Worm (Caenorhabditis elegans) whole organism, L1 larva: Measurements from ENCODE around the gene C06A1.7.

Experiments
- C16A3.4 ChIP-seq: fragments of 150-350 bp; optimal IDR thresholded peaks from 2 replicates; lab custom pipeline; 2014; ENCODE audit warnings: missing biosample characterization, missing genetic modification characterization
- F16B12.6 ChIP-seq: fragments of 150-350 bp; optimal IDR thresholded peaks from 2 replicates; lab custom pipeline; 2014; ENCODE audit warnings: missing biosample characterization, missing genetic modification characterization
- Y116A8C.19 ChIP-seq: sonication (generic microtip); optimal IDR thresholded peaks from 2 replicates; lab custom pipeline; 2016; ENCODE audit warnings: missing compliant biosample characterization, missing genetic modification characterization, borderline replicate concordance
- aha-1 ChIP-seq: fragments of 150-350 bp; optimal IDR thresholded peaks from 2 replicates; lab custom pipeline; 2014; ENCODE audit warnings: missing biosample characterization, missing genetic modification characterization
- blmp-1 ChIP-seq: fragments of 150-350 bp; optimal IDR thresholded peaks from 2 replicates; lab custom pipeline; 2014; ENCODE audit warnings: missing biosample characterization, missing genetic modification characterization
- ceh-63 ChIP-seq: fragments of 200-800 bp; sonication (Bioruptor generic); optimal IDR thresholded peaks from 2 replicates; lab custom pipeline; 2018; ENCODE audit warnings: mild to moderate bottlenecking, missing genetic modification characterization, missing compliant biosample characterization
- ceh-88 ChIP-seq: fragments of 200-800 bp; sonication (Bioruptor generic); IDR thresholded peaks from 2 replicates; pipeline ENCODE4 v1.3.6; 2022; ENCODE audit warnings: missing genetic modification characterization, missing compliant biosample characterization
- ceh-90 ChIP-seq: sonication (generic microtip); optimal IDR thresholded peaks from 2 replicates; lab custom pipeline; 2016; ENCODE audit warnings: missing genetic modification characterization, missing compliant biosample characterization
- dpl-1 ChIP-seq, 3 experiments: fragments of 150-350 bp in 2 of 3; sonication (generic microtip) in 1 of 3; optimal IDR thresholded peaks; 2 replicates each; lab custom pipeline; 2014 to 2017; ENCODE audit warnings: missing biosample characterization in 3 of 3, missing genetic modification characterization in 3 of 3, missing genetic modification reagents in 3 of 3
- dsc-1 ChIP-seq: sonication (generic microtip); optimal IDR thresholded peaks from 2 replicates; lab custom pipeline; 2016; ENCODE audit warnings: mild to moderate bottlenecking, missing genetic modification characterization, missing compliant biosample characterization
- efl-1 ChIP-seq, 4 experiments: fragments of 150-350 bp; optimal IDR thresholded peaks in 3 of 4; peaks in 1 of 4; 1 replicate in 1 of 4; 2 replicates in 3 of 4; lab custom pipeline; 2014; ENCODE audit warnings: missing biosample characterization in 2 of 4, missing genetic modification characterization in 2 of 4, missing genetic modification reagents in 2 of 4
- egl-13 ChIP-seq: sonication (generic microtip); optimal IDR thresholded peaks from 2 replicates; lab custom pipeline; 2016; ENCODE audit warnings: missing genotype, missing genetic modification reagents, missing genetic modification characterization, missing compliant biosample characterization
- elt-2 ChIP-seq: sonication (generic microtip); optimal IDR thresholded peaks from 2 replicates; lab custom pipeline; 2016; ENCODE audit warnings: missing genetic modification characterization, mild to moderate bottlenecking, inconsistent platforms, missing compliant biosample characterization, missing genetic modification reagents
- elt-3 ChIP-seq, 6 experiments: fragments of 150-350 bp in 1 of 6; sonication (generic microtip); optimal IDR thresholded peaks; 2 replicates each; lab custom pipeline; 2017 to 2018; ENCODE audit warnings: missing biosample characterization in 6 of 6, missing genetic modification characterization in 6 of 6, inconsistent platforms in 1 of 6
- ets-5 ChIP-seq: fragments of 200-800 bp; sonication (Bioruptor generic); IDR thresholded peaks from 2 replicates; pipeline ENCODE4 v1.3.6; 2022; ENCODE audit warnings: missing genetic modification characterization, missing compliant biosample characterization
- fkh-8 ChIP-seq: sonication (generic microtip); optimal IDR thresholded peaks from 2 replicates; lab custom pipeline; 2016; ENCODE audit warnings: mild to moderate bottlenecking, missing genetic modification characterization, missing compliant biosample characterization
- hlh-4 ChIP-seq: sonication (generic microtip); optimal IDR thresholded peaks from 2 replicates; lab custom pipeline; 2016; ENCODE audit warnings: mild to moderate bottlenecking, missing genetic modification characterization, missing compliant biosample characterization
- hpl-2 ChIP-seq: fragments of 150-350 bp; optimal IDR thresholded peaks from 2 replicates; lab custom pipeline; 2014; ENCODE audit warnings: missing biosample characterization, missing genetic modification reagents, missing genetic modification characterization
- isw-1 ChIP-seq: fragments of 200-800 bp; sonication (Bioruptor generic); IDR thresholded peaks from 2 replicates; pipeline ENCODE4 v1.3.6; 2022; ENCODE audit warnings: missing genetic modification characterization, missing compliant biosample characterization
- jun-1 ChIP-seq: fragments of 150-350 bp; optimal IDR thresholded peaks from 2 replicates; lab custom pipeline; 2014; ENCODE audit warnings: missing biosample characterization, missing genetic modification reagents, missing genetic modification characterization
- lin-13 ChIP-seq: fragments of 150-350 bp; optimal IDR thresholded peaks from 2 replicates; lab custom pipeline; 2014; ENCODE audit warnings: missing biosample characterization, missing genetic modification reagents, missing genetic modification characterization
- lin-15B ChIP-seq: fragments of 150-350 bp; sonication (generic microtip); optimal IDR thresholded peaks from 3 replicates; lab custom pipeline; 2014; ENCODE audit warnings: missing biosample characterization, missing genetic modification characterization
- lin-35 ChIP-seq, 2 experiments: fragments of 150-350 bp; optimal IDR thresholded peaks; 2 replicates each; lab custom pipeline; 2014; ENCODE audit warnings: missing biosample characterization in 2 of 2, missing genetic modification characterization in 2 of 2, missing genetic modification reagents in 2 of 2
- lin-39 ChIP-seq: fragments of 150-350 bp; optimal IDR thresholded peaks from 2 replicates; lab custom pipeline; 2014; ENCODE audit warnings: missing biosample characterization, missing genetic modification reagents, missing genetic modification characterization
- lir-3 ChIP-seq: sonication (generic microtip); optimal IDR thresholded peaks from 2 replicates; lab custom pipeline; 2016; ENCODE audit warnings: mild to moderate bottlenecking, missing genetic modification characterization, moderate library complexity, missing compliant biosample characterization; ENCODE audit not compliant: poor library complexity
- mab-9 ChIP-seq: fragments of 200-800 bp; sonication (Bioruptor generic); IDR thresholded peaks from 2 replicates; pipeline ENCODE4 v1.3.6; 2022; ENCODE audit warnings: missing genetic modification reagents, missing genetic modification characterization, missing compliant biosample characterization
- mdl-1 ChIP-seq, 2 experiments: fragments of 150-350 bp; optimal IDR thresholded peaks; 2 replicates each; lab custom pipeline; 2014 to 2017; ENCODE audit warnings: missing biosample characterization in 2 of 2, missing genetic modification characterization in 2 of 2, inconsistent platforms in 1 of 2
- mep-1 ChIP-seq: fragments of 150-350 bp; optimal IDR thresholded peaks from 2 replicates; lab custom pipeline; 2014; ENCODE audit warnings: missing biosample characterization, missing genetic modification characterization
- nhr-11 ChIP-seq: fragments of 150-350 bp; optimal IDR thresholded peaks from 2 replicates; lab custom pipeline; 2014; ENCODE audit warnings: missing biosample characterization, missing genetic modification characterization
- nhr-12 ChIP-seq: sonication (generic microtip); optimal IDR thresholded peaks from 2 replicates; lab custom pipeline; 2017; ENCODE audit warnings: missing biosample characterization, missing genetic modification characterization
- nhr-20 ChIP-seq: sonication (generic microtip); optimal IDR thresholded peaks from 2 replicates; lab custom pipeline; 2016; ENCODE audit warnings: mild to moderate bottlenecking, missing genetic modification characterization, missing compliant biosample characterization
- nhr-28 ChIP-seq: fragments of 150-350 bp; optimal IDR thresholded peaks from 2 replicates; lab custom pipeline; 2014; ENCODE audit warnings: missing biosample characterization, missing genetic modification characterization
- nhr-71 ChIP-seq: sonication (generic microtip); optimal IDR thresholded peaks from 2 replicates; lab custom pipeline; 2016; ENCODE audit warnings: mild to moderate bottlenecking, missing genetic modification characterization, moderate library complexity, missing compliant biosample characterization
- nhr-76 ChIP-seq: sonication (generic microtip); optimal IDR thresholded peaks from 2 replicates; lab custom pipeline; 2017; ENCODE audit warnings: missing biosample characterization, missing genetic modification characterization
- nhr-77 ChIP-seq: fragments of 150-350 bp; optimal IDR thresholded peaks from 2 replicates; lab custom pipeline; 2014; ENCODE audit warnings: missing biosample characterization, missing genetic modification characterization
- nhr-84 ChIP-seq: sonication (generic microtip); optimal IDR thresholded peaks from 2 replicates; lab custom pipeline; 2017; ENCODE audit warnings: missing biosample characterization, missing genetic modification characterization
- nhr-85 ChIP-seq: sonication (generic microtip); peaks from one replicate; lab custom pipeline; 2016; ENCODE audit warnings: missing genetic modification characterization, inconsistent platforms, missing compliant biosample characterization
- nhr-90 ChIP-seq: sonication (generic microtip); optimal IDR thresholded peaks from 2 replicates; lab custom pipeline; 2016; ENCODE audit warnings: mild to moderate bottlenecking, missing genetic modification characterization, missing compliant biosample characterization; ENCODE audit not compliant: poor library complexity
- pag-3 ChIP-seq: sonication (generic microtip); optimal IDR thresholded peaks from 2 replicates; lab custom pipeline; 2017; ENCODE audit warnings: missing genetic modification characterization, mild to moderate bottlenecking, missing compliant biosample characterization, antibody characterized with exemption, borderline replicate concordance; ENCODE audit not compliant: insufficient read depth
- pqm-1 ChIP-seq: sonication (generic microtip); optimal IDR thresholded peaks from 3 replicates; lab custom pipeline; 2017; ENCODE audit warnings: missing biosample characterization, missing genetic modification characterization
- skn-1 ChIP-seq: fragments of 150-350 bp; optimal IDR thresholded peaks from 2 replicates; lab custom pipeline; 2014; ENCODE audit warnings: missing biosample characterization, missing genetic modification characterization
- sptf-1 ChIP-seq: fragments of 150-350 bp; optimal IDR thresholded peaks from 2 replicates; lab custom pipeline; 2014; ENCODE audit warnings: missing biosample characterization, missing genetic modification characterization
- swsn-7 ChIP-seq: sonication (generic microtip); optimal IDR thresholded peaks from 2 replicates; lab custom pipeline; 2016; ENCODE audit warnings: missing genetic modification characterization, missing compliant biosample characterization
- unc-130 ChIP-seq: fragments of 150-350 bp; optimal IDR thresholded peaks from 2 replicates; lab custom pipeline; 2017; ENCODE audit warnings: missing biosample characterization, missing genetic modification characterization, inconsistent platforms
- unc-30 ChIP-seq: sonication (generic microtip); optimal IDR thresholded peaks from 2 replicates; lab custom pipeline; 2017; ENCODE audit warnings: missing biosample characterization, missing genetic modification characterization
- unc-62 ChIP-seq: fragments of 150-350 bp; optimal IDR thresholded peaks from 2 replicates; lab custom pipeline; 2014; ENCODE audit warnings: missing biosample characterization, missing genetic modification reagents, missing genetic modification characterization
- zag-1 ChIP-seq: fragments of 150-350 bp; optimal IDR thresholded peaks from 2 replicates; lab custom pipeline; 2014; ENCODE audit warnings: missing biosample characterization, missing genetic modification characterization
- zip-4 ChIP-seq: fragments of 200-800 bp; sonication (Bioruptor generic); optimal IDR thresholded peaks from 2 replicates; lab custom pipeline; 2018; ENCODE audit warnings: mild to moderate bottlenecking, missing genetic modification characterization, moderate library complexity, missing compliant biosample characterization
- ztf-11 ChIP-seq, 2 experiments: sonication (generic microtip); optimal IDR thresholded peaks; 2 replicates each; lab custom pipeline; 2016 to 2017; ENCODE audit warnings: missing genetic modification characterization in 2 of 2, missing biosample characterization in 1 of 2, missing compliant biosample characterization in 1 of 2

The C06A1.7 gene

DNA sequence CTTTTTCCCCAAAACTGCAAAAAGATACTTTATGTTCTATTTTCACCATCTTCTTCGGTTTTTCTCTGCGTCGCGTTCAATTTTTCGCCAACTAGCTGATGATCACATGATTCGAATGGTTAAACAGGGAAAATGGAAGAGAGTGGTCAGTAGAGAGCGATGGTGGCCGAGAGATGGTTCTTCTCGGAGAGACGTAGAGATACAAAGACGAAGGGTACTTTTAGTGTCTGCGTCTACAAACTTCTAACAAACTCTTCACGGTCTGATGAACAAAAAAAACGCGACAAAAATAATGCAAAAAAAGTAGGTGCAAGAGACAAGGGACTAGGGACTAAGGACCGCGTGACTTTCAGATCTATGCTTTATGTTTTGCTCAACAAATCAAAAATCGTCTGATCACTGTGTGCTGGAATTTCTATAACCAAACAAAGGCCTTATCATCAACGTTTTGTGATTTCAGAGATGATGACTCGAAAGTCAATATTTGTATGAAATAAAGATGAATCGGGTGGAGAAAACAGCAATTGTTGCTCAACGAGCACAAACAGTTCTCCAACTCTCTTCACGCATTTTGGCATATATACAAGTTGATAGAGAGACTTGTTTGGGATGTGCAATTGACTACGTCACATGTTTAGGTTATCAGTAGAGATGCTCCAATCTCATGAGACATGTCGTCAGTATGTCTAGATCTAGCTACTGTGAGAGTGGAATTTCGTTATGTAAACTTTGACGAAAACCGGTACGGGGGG lies 12.5 kb upstream of the C06A1.7 start (continued):
- no peak for TF ChIP-seq nhr-84 (tag; lab: Kevin White, UChicago)
- no peak for TF ChIP-seq Y116A8C.19 (tag; lab: Kevin White, UChicago)
- TF ChIP-seq sptf-1 (tag; lab: Kevin White, UChicago): no peak
- peak; percentile 63 for TF ChIP-seq zag-1 (tag; lab: Kevin White, UChicago)
- no peak for TF ChIP-seq ets-5 (GFP tag; lab: Robert Waterston, UW)
- TF ChIP-seq zip-4: peak; percentile 63
- TF ChIP-seq ztf-11 (tag; optimal IDR thresholded peaks at IDR 0.05; lab: Kevin White, UChicago): peak in 1 of 2 experiments; percentile 66
- TF ChIP-seq skn-1 (tag; lab: Kevin White, UChicago): peak; percentile 96
- TF ChIP-seq C16A3.4 (tag; lab: Kevin White, UChicago): peak; percentile 87
- peak; percentile 87 to 91 for TF ChIP-seq efl-1 (optimal IDR thresholded peaks at IDR 0.05; lab: Kevin White, UChicago)
- peak; percentile 60 to 97 for TF ChIP-seq efl-1 (GFP tag; optimal IDR thresholded peaks at IDR 0.05 in 1 of 2; lab: Kevin White, UChicago)
- peak; percentile 80 for TF ChIP-seq isw-1 (GFP tag; lab: Robert Waterston, UW)
- peak; percentile 84 for TF ChIP-seq dsc-1
- TF ChIP-seq lir-3 (tag; lab: Kevin White, UChicago): peak; percentile 81
- TF ChIP-seq fkh-8: peak; percentile 95
- peak; percentile 95 for TF ChIP-seq jun-1 (tag; lab: Kevin White, UChicago)
- peak; percentile 87 for TF ChIP-seq aha-1
- peak; percentile 93 for TF ChIP-seq hpl-2
- peak; percentile 21 for TF ChIP-seq ceh-63 (GFP tag; lab: Kevin White, UChicago)
- TF ChIP-seq elt-3 (tag; optimal IDR thresholded peaks at IDR 0.05; lab: Kevin White, UChicago): peak in 3 of 6 experiments; percentile 26 to 97 (median 96)
- peak; percentile 11 for TF ChIP-seq ceh-90 (tag; lab: Kevin White, UChicago)
- TF ChIP-seq dpl-1 (GFP tag; optimal IDR thresholded peaks at IDR 0.05; lab: Kevin White, UChicago): peak; percentile 67 to 75 (median 72)
- peak; percentile 96 for TF ChIP-seq swsn-7 (tag; lab: Kevin White, UChicago)
- peak; percentile 85 for TF ChIP-seq lin-39 (tag; lab: Kevin White, UChicago)
- TF ChIP-seq nhr-20: peak; percentile 97
- TF ChIP-seq unc-130 (tag; lab: Kevin White, UChicago): peak; percentile 95
- TF ChIP-seq nhr-11 (tag; lab: Kevin White, UChicago): peak; percentile 99
- no peak for TF ChIP-seq unc-62 (GFP tag; lab: Kevin White, UChicago)
- TF ChIP-seq egl-13 (tag; lab: Kevin White, UChicago): peak; percentile 81
- peak; percentile 62 for TF ChIP-seq elt-2 (tag; lab: Kevin White, UChicago)
- TF ChIP-seq nhr-71 (tag; lab: Kevin White, UChicago): peak; percentile 99
- no peak for TF ChIP-seq nhr-76 (tag; lab: Kevin White, UChicago)
- TF ChIP-seq F16B12.6: peak; percentile 49
- peak; percentile 100 for TF ChIP-seq nhr-85 (tag; lab: Kevin White, UChicago)
- TF ChIP-seq unc-30 (tag; lab: Kevin White, UChicago): no peak
- peak; percentile 95 for TF ChIP-seq nhr-90 (tag; lab: Kevin White, UChicago)
- no peak for TF ChIP-seq hlh-4 (tag; lab: Kevin White, UChicago)
- no peak for TF ChIP-seq lin-15B (tag; lab: Kevin White, UChicago)
- peak; percentile 82 to 89 for TF ChIP-seq lin-35 (GFP tag; optimal IDR thresholded peaks at IDR 0.05; lab: Kevin White, UChicago)
- peak; percentile 32 to 96 for TF ChIP-seq mdl-1 (tag; optimal IDR thresholded peaks at IDR 0.05; lab: Kevin White, UChicago)
- TF ChIP-seq nhr-12: no peak
- no peak for TF ChIP-seq pqm-1 (tag; lab: Kevin White, UChicago)
- TF ChIP-seq ceh-88 (GFP tag; lab: Robert Waterston, UW): peak; percentile 76
- TF ChIP-seq lin-13 (GFP tag; lab: Kevin White, UChicago): peak; percentile 95
- peak; percentile 96 for TF ChIP-seq blmp-1 (tag; lab: Kevin White, UChicago)
- TF ChIP-seq nhr-28 (tag; lab: Kevin White, UChicago): peak; percentile 45
- peak; percentile 68 for TF ChIP-seq mab-9 (GFP tag; lab: Robert Waterston, UW)
- peak; percentile 99 for TF ChIP-seq mep-1
- TF ChIP-seq nhr-77 (tag; lab: Kevin White, UChicago): peak; percentile 89
- no peak for TF ChIP-seq pag-3 (tag; lab: Kevin White, UChicago)
